Worm (Caenorhabditis elegans): ENCODE measurements around the gene clec-260.

clec-260 gene

DNA sequence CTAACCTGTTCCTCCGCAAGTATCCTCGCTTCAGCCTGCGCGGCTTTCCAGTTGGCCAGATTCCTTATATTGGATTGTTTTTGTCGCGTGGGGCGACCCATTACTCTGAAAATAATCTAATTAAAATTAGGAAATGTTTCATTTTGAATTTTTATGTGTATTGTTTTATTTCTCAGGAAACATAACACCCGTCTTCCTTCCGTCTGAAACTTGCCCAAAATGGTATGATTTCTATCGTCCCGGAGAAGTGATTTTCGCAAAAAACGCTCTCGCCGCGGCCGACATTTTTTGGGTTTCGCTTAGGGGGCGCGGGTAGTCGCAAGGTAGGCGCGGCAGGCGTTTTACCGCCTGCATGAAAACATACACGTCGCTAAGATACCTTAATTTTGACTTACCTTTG lies at the start of gene clec-260:
clec-260 (minus strand) TSS at position 101 of the 400 bp plus-strand sequence.
- TF ChIP-seq jun-1 (tag; optimal IDR thresholded peaks at IDR 0.05) (no peak), ceh-82 (tag; optimal IDR thresholded peaks at IDR 0.05) (no peak), tbx-2 (tag; optimal IDR thresholded peaks at IDR 0.05) (no peak)

DNA sequence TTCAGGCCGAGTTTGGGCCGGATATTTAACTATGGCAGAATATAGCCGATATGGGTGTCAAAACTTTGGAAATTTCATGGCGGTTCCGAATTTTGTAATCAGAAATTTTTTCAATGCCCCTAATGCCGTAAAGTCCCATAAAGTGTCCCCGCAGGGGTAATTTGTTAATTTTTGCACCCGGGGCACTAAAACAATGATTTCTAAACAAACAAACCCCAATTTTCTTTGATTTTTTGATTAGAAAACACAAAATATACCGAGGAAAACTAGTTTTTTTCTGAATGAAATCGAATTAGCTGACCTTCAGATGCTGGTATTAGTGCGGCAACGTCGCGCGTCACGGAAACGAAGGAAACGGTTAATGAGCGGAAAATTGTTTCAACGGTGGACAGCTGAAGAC lies 48.8 kb upstream of the clec-260 start:
- TF ChIP-seq egl-27 (tag; optimal IDR thresholded peaks at IDR 0.05) (no peak), elt-1 (tag; optimal IDR thresholded peaks at IDR 0.05) (no peak), ZK546.5 (tag; optimal IDR thresholded peaks at IDR 0.05) (no peak), daf-12 (tag; optimal IDR thresholded peaks at IDR 0.05) (no peak)

DNA sequence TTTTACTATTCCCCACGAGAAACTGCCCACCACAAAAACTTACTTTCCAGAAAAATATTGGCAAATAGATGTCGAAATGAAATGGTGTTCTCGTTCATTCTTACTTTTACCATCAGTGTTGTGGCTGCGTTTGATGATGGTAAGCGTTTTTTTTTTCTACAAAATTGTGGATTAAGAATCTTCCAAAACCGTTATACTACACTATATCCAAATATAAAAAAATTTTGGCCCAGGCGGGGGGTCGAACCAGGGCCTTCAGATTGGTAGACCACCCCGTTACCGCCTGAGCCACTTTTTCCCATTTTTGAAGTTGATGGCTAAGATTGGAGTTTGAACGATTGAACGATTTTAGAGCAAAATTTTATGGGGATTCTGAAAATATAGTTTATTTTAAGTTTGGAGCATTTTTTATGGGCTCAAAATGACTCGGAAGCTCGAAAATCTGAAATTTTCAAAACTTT lies 36.9 kb upstream of the clec-260 start, which contains the start of gene lgc-55:
lgc-55 (plus strand) TSS at position 51 of the 461 bp plus-strand sequence.
- no peak for TF ChIP-seq nfya-1 (tag; optimal IDR thresholded peaks at IDR 0.05; ENCODE audit: insufficient read depth)
- no peak for TF ChIP-seq daf-12 (tag; optimal IDR thresholded peaks at IDR 0.05)
- no peak for TF ChIP-seq pha-4 (tag; optimal IDR thresholded peaks at IDR 0.05)
- no peak for TF ChIP-seq sea-2 (GFP tag; optimal IDR thresholded peaks at IDR 0.05)
- no peak for TF ChIP-seq ztf-4 (tag; optimal IDR thresholded peaks at IDR 0.05)
- TF ChIP-seq jun-1 (tag; optimal IDR thresholded peaks at IDR 0.05) = no peak
- no peak for TF ChIP-seq ceh-16 (tag; optimal IDR thresholded peaks at IDR 0.05)
- no peak for TF ChIP-seq nhr-237 (tag; optimal IDR thresholded peaks at IDR 0.05)
- no peak for TF ChIP-seq nhr-76 (tag; optimal IDR thresholded peaks at IDR 0.05)
- no peak for TF ChIP-seq ama-1 (optimal IDR thresholded peaks at IDR 0.05)
- TF ChIP-seq lin-15B (tag; optimal IDR thresholded peaks at IDR 0.05) = no peak
- no peak for TF ChIP-seq nhr-12 (tag; optimal IDR thresholded peaks at IDR 0.05)
- no peak for TF ChIP-seq hmg-11 (tag; optimal IDR thresholded peaks at IDR 0.05)
- TF ChIP-seq R02D3.7 (tag; optimal IDR thresholded peaks at IDR 0.05) = no peak
- no peak for TF ChIP-seq eor-1 (tag; optimal IDR thresholded peaks at IDR 0.05)
- TF ChIP-seq fos-1 (tag; optimal IDR thresholded peaks at IDR 0.05) = no peak
- no peak for TF ChIP-seq elt-2 (tag; optimal IDR thresholded peaks at IDR 0.05)
- no peak for TF ChIP-seq ztf-11 (tag; optimal IDR thresholded peaks at IDR 0.05)
- TF ChIP-seq nhr-11 (tag; optimal IDR thresholded peaks at IDR 0.05) = no peak
- TF ChIP-seq nhr-67 (tag; optimal IDR thresholded peaks at IDR 0.05) = no peak

DNA sequence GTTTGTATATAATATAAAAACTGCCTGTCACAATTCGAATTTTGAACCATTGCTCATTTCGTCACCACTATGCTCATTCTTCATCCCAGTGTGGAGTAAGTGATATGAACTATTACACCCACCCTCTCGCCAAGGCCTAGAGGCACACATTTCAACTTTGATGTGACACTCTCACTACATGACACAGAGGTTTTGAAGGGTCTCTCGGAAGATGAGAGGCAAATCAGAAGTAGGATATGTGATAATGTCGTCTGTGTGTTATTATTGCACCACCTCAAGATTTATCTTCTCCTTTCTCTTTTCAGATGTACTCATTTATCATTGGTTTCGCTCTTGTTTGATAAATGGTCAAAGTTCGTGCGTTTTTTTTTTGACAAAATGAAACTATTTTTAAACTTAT lies 35.2 kb upstream of the clec-260 start:
- TF ChIP-seq fkh-10 (GFP tag; optimal IDR thresholded peaks at IDR 0.05) (no peak), nhr-28 (tag; optimal IDR thresholded peaks at IDR 0.05) (no peak), nhr-237 (tag; optimal IDR thresholded peaks at IDR 0.05) (no peak), mml-1 (tag; optimal IDR thresholded peaks at IDR 0.05) (no peak), daf-12 (tag; optimal IDR thresholded peaks at IDR 0.05) (no peak), pqm-1 (tag; optimal IDR thresholded peaks at IDR 0.05) (no peak)

DNA sequence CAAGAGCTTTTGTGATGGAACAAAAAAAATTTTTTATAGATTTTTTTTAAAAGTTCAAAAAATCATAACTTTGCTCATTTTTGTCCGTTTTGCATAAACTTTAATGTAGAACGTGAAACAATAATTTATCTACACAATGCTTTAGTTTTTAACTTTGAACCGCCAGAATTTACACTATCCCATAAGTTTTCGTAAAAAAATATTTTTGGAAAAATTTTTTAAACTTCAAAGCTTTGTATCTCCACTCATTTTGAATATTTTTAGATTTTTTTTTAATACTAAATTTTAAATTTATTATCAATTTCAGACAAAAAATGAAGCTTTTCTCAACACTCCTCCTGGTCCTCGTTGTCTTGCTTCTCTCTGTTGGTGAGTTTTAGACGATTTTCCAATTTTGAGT lies 25.5 kb upstream of the clec-260 start, which contains the start of gene Y60A3A.21:
Y60A3A.21 (plus strand) TSS at position 301 of the 400 bp plus-strand sequence.
- TF ChIP-seq ceh-9 (tag; optimal IDR thresholded peaks at IDR 0.05) = no peak
- no peak for TF ChIP-seq aly-2 (tag; optimal IDR thresholded peaks at IDR 0.05)
- TF ChIP-seq ztf-4 (tag; optimal IDR thresholded peaks at IDR 0.05) = no peak
- TF ChIP-seq ceh-28 (tag; optimal IDR thresholded peaks at IDR 0.05) = no peak
- TF ChIP-seq ztf-11 (tag; optimal IDR thresholded peaks at IDR 0.05) = no peak
- no peak for TF ChIP-seq jun-1 (tag; optimal IDR thresholded peaks at IDR 0.05)
- no peak for TF ChIP-seq nhr-28 (tag; optimal IDR thresholded peaks at IDR 0.05)
- no peak for TF ChIP-seq skn-1 (tag; optimal IDR thresholded peaks at IDR 0.05)
- no peak for TF ChIP-seq lin-39 (tag; optimal IDR thresholded peaks at IDR 0.05)
- TF ChIP-seq tbx-2 (tag; optimal IDR thresholded peaks at IDR 0.05) = no peak
- no peak for TF ChIP-seq R02D3.7 (tag; optimal IDR thresholded peaks at IDR 0.05)
- no peak for TF ChIP-seq ama-1 (optimal IDR thresholded peaks at IDR 0.05)
- no peak for TF ChIP-seq fkh-10 (GFP tag; optimal IDR thresholded peaks at IDR 0.05)

DNA sequence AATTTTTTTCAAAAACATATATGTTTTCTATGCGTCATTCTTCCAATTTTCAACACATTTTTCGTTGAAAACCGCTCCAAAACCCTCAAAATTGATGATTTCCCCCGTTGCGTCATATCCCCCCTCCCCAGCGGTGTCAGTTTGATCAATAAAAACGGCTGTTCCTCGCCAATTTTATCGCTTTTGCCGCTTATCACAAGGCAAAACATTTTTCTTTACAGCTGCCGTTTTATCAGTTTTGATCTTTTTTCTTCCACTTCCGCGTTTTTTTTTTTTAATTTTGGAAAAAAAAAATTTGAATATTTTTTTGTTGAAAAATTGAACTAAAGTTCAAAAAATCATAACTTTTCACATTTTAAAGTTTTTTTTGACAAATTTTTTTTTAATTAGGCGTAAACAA lies 25.1 kb upstream of the clec-260 start:
- no peak for TF ChIP-seq skn-1 (tag; optimal IDR thresholded peaks at IDR 0.05)
- TF ChIP-seq nhr-43 (tag; optimal IDR thresholded peaks at IDR 0.05; ENCODE audit: poor library complexity, severe bottlenecking) = no peak
- peak; percentile 80 for TF ChIP-seq elt-2 (tag; optimal IDR thresholded peaks at IDR 0.05)
